Worm (Caenorhabditis elegans) whole organism, L4 larva: ENCODE results near the gene R148.8.

Experiments used
- F37D6.2 ChIP-seq: sonication (generic microtip); optimal IDR thresholded peaks from 2 replicates; lab custom pipeline; 2016; ENCODE audit warnings: mild to moderate bottlenecking, missing genetic modification characterization, missing compliant biosample characterization
- F44E2.7 ChIP-seq: fragments of 200-800 bp; sonication (Bioruptor generic); IDR thresholded peaks from 2 replicates; pipeline ENCODE4 v2.1.2; 2022; ENCODE audit warnings: missing genetic modification characterization, missing compliant biosample characterization
- Y75B8A.6 ChIP-seq: fragments of 200-800 bp; sonication (Bioruptor generic); IDR thresholded peaks from 2 replicates; pipeline ENCODE4 v1.3.6; 2022; ENCODE audit warnings: missing genetic modification reagents, missing genetic modification characterization, missing compliant biosample characterization
- ZK337.2 ChIP-seq: fragments of 200-800 bp; sonication (Bioruptor generic); IDR thresholded peaks from 2 replicates; pipeline ENCODE4 v1.3.6; 2022; ENCODE audit warnings: missing genetic modification reagents, missing genetic modification characterization, missing compliant biosample characterization
- ZK546.5 ChIP-seq, 2 experiments: sonication (generic microtip); optimal IDR thresholded peaks; 2 replicates each; lab custom pipeline; 2017; ENCODE audit warnings: missing biosample characterization in 2 of 2, missing genetic modification characterization in 2 of 2
- arid-1 ChIP-seq: fragments of 200-800 bp; sonication (Bioruptor generic); conservative IDR thresholded peaks from 2 replicates; pipeline ENCODE4 v1.3.6; 2022; ENCODE audit warnings: missing genetic modification reagents, missing genetic modification characterization, missing compliant biosample characterization
- attf-4 ChIP-seq: sonication (generic microtip); optimal IDR thresholded peaks from 3 replicates; lab custom pipeline; 2017; ENCODE audit warnings: missing biosample characterization, missing genetic modification characterization
- ceh-20 ChIP-seq: fragments of 200-800 bp; sonication (Bioruptor generic); IDR thresholded peaks from 2 replicates; pipeline ENCODE4 v1.3.6; 2022; ENCODE audit warnings: missing genetic modification reagents, missing genetic modification characterization, missing compliant biosample characterization
- ceh-44 ChIP-seq: fragments of 200-800 bp; sonication (Bioruptor generic); IDR thresholded peaks from 2 replicates; pipeline ENCODE4 v1.3.6; 2022; ENCODE audit warnings: missing genetic modification reagents, missing genetic modification characterization, missing compliant biosample characterization
- ceh-62 ChIP-seq: sonication (generic microtip); optimal IDR thresholded peaks from 2 replicates; lab custom pipeline; 2017; ENCODE audit warnings: missing biosample characterization, missing genetic modification characterization
- ctbp-1 ChIP-seq: fragments of 200-800 bp; sonication (Bioruptor generic); IDR thresholded peaks from 2 replicates; pipeline ENCODE4 v1.3.6; 2022; ENCODE audit warnings: missing genetic modification reagents, missing genetic modification characterization, missing compliant biosample characterization
- daf-16 ChIP-seq, 3 experiments: sonication (generic microtip); optimal IDR thresholded peaks; 2 replicates each; lab custom pipeline; 2016 to 2017; ENCODE audit warnings: missing genetic modification characterization in 3 of 3, missing genetic modification reagents in 3 of 3, mild to moderate bottlenecking in 2 of 3, missing compliant biosample characterization in 2 of 3, missing biosample characterization in 1 of 3, moderate library complexity in 1 of 3
- hlh-11 ChIP-seq: fragments of 200-800 bp; sonication (Bioruptor generic); optimal IDR thresholded peaks from 2 replicates; lab custom pipeline; 2018; ENCODE audit warnings: mild to moderate bottlenecking, missing genetic modification characterization, missing compliant biosample characterization
- hlh-30 ChIP-seq: sonication (generic microtip); optimal IDR thresholded peaks from 2 replicates; lab custom pipeline; 2017; ENCODE audit warnings: antibody characterized with exemption, mild to moderate bottlenecking, missing genetic modification characterization, missing compliant biosample characterization; ENCODE audit not compliant: insufficient read depth
- hmg-1.1 ChIP-seq: fragments of 200-800 bp; sonication (Bioruptor generic); IDR thresholded peaks from 2 replicates; pipeline ENCODE4 v1.3.6; 2022; ENCODE audit warnings: missing genetic modification reagents, missing genetic modification characterization, missing compliant biosample characterization
- lin-29 ChIP-seq: fragments of 200-800 bp; sonication (Bioruptor generic); IDR thresholded peaks from 2 replicates; pipeline ENCODE4 v1.3.6; 2022; ENCODE audit warnings: missing genetic modification reagents, missing genetic modification characterization, missing compliant biosample characterization
- lin-38 ChIP-seq: fragments of 200-800 bp; sonication (Bioruptor generic); IDR thresholded peaks from 2 replicates; pipeline ENCODE4 v1.3.6; 2022; ENCODE audit warnings: missing genetic modification reagents, missing genetic modification characterization, missing compliant biosample characterization
- lir-3 ChIP-seq: sonication (generic microtip); optimal IDR thresholded peaks from 2 replicates; lab custom pipeline; 2016; ENCODE audit warnings: mild to moderate bottlenecking, missing genetic modification characterization, missing compliant biosample characterization
- lsy-2 ChIP-seq, 2 experiments: fragments of 150-350 bp in 1 of 2; sonication (generic microtip) in 1 of 2; optimal IDR thresholded peaks; 2 replicates each; lab custom pipeline; 2014 to 2017; ENCODE audit warnings: missing biosample characterization in 2 of 2, missing genetic modification characterization in 2 of 2
- madf-5 ChIP-seq, 2 experiments: fragments of 200-800 bp; sonication (Bioruptor generic); IDR thresholded peaks; 2 replicates each; pipeline ENCODE4 v1.3.6; 2022; ENCODE audit warnings: missing compliant biosample characterization in 2 of 2, missing genetic modification characterization in 2 of 2
- mes-2 ChIP-seq: sonication (generic microtip); optimal IDR thresholded peaks from 2 replicates; lab custom pipeline; 2016; ENCODE audit warnings: missing genotype, mild to moderate bottlenecking, missing genetic modification characterization, missing compliant biosample characterization; ENCODE audit not compliant: poor library complexity, severe bottlenecking
- nhr-11 ChIP-seq: fragments of 150-350 bp; optimal IDR thresholded peaks from 2 replicates; lab custom pipeline; 2014; ENCODE audit warnings: missing biosample characterization, missing genetic modification characterization
- nhr-237 ChIP-seq: sonication (generic microtip); optimal IDR thresholded peaks from 2 replicates; lab custom pipeline; 2017; ENCODE audit warnings: missing biosample characterization, missing genetic modification characterization
- nhr-28 ChIP-seq: fragments of 150-350 bp; optimal IDR thresholded peaks from 2 replicates; lab custom pipeline; 2014; ENCODE audit warnings: missing biosample characterization, missing genetic modification characterization
- nhr-41 ChIP-seq: fragments of 200-800 bp; sonication (Bioruptor generic); IDR thresholded peaks from 2 replicates; pipeline ENCODE4 v1.3.6; 2022; ENCODE audit warnings: missing genetic modification reagents, missing genetic modification characterization, missing compliant biosample characterization
- nhr-77 ChIP-seq: fragments of 150-350 bp; optimal IDR thresholded peaks from 2 replicates; lab custom pipeline; 2014; ENCODE audit warnings: missing biosample characterization, missing genetic modification characterization
- php-3 ChIP-seq: fragments of 200-800 bp; sonication (Bioruptor generic); IDR thresholded peaks from 2 replicates; pipeline ENCODE4 v1.3.6; 2022; ENCODE audit warnings: missing genetic modification reagents, missing genetic modification characterization, missing compliant biosample characterization
- rbr-2 ChIP-seq: sonication (generic microtip); optimal IDR thresholded peaks from 2 replicates; lab custom pipeline; 2016; ENCODE audit warnings: missing genotype, missing genetic modification characterization, missing compliant biosample characterization
- snpc-4 ChIP-seq: fragments of 150-350 bp; optimal IDR thresholded peaks from 2 replicates; lab custom pipeline; 2014; ENCODE audit warnings: missing biosample characterization, missing genetic modification characterization
- spr-3 ChIP-seq: fragments of 200-800 bp; sonication (Bioruptor generic); optimal IDR thresholded peaks from 2 replicates; lab custom pipeline; 2018; ENCODE audit warnings: mild to moderate bottlenecking, missing genetic modification characterization, missing compliant biosample characterization
- tra-1 ChIP-seq: fragments of 200-800 bp; sonication (Bioruptor generic); IDR thresholded peaks from 2 replicates; pipeline ENCODE4 v1.3.6; 2022; ENCODE audit warnings: missing genetic modification reagents, missing genetic modification characterization, missing compliant biosample characterization
- unc-62 ChIP-seq, 3 experiments: fragments of 150-350 bp in 1 of 3; sonication (generic microtip); optimal IDR thresholded peaks in 2 of 3; peaks in 1 of 3; 1 replicate in 1 of 3; 2 replicates in 2 of 3; lab custom pipeline; 2014 to 2017; ENCODE audit warnings: missing biosample characterization in 3 of 3, missing genetic modification characterization in 3 of 3, missing genetic modification reagents in 3 of 3, missing genotype in 1 of 3
- zag-1 ChIP-seq: fragments of 150-350 bp; optimal IDR thresholded peaks from 2 replicates; lab custom pipeline; 2014; ENCODE audit warnings: missing biosample characterization, missing genetic modification characterization
- zip-11 ChIP-seq: fragments of 200-800 bp; sonication (Bioruptor generic); IDR thresholded peaks from 2 replicates; pipeline ENCODE4 v1.3.6; 2022; ENCODE audit warnings: missing genetic modification characterization, missing compliant biosample characterization
- zip-2 ChIP-seq: fragments of 150-350 bp; optimal IDR thresholded peaks from 2 replicates; lab custom pipeline; 2014; ENCODE audit warnings: missing biosample characterization, missing genetic modification characterization
- ztf-7 ChIP-seq: fragments of 150-350 bp; optimal IDR thresholded peaks from 2 replicates; lab custom pipeline; 2014; ENCODE audit warnings: missing biosample characterization, missing genetic modification characterization

R148.8 gene

DNA sequence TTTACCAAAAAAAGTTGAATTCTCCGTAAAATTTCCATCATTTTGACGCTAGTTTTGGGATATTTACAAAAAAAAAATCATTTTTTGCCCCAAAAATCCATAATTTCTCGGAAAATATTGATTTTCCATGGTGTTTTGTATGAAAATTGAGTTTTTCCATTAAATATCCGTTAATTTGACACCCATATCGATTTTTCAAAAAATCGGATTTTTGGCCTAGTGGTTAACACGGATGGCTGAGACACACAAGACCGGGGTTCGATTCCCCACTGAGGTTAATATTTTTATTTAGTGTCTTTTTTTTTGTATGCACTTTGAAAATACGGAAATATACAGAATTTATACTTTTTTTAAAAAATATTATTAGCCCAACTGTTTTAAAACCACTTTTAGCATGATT, 6.1 kb upstream of the R148.8 start:
- TF ChIP-seq zip-11 (GFP tag; lab: Robert Waterston, UW) (no peak), zag-1 (no peak), lsy-2 (tag; optimal IDR thresholded peaks at IDR 0.05; lab: Kevin White, UChicago) (no peak)
- TF ChIP-seq, all 104 proteins: peak for 0

DNA sequence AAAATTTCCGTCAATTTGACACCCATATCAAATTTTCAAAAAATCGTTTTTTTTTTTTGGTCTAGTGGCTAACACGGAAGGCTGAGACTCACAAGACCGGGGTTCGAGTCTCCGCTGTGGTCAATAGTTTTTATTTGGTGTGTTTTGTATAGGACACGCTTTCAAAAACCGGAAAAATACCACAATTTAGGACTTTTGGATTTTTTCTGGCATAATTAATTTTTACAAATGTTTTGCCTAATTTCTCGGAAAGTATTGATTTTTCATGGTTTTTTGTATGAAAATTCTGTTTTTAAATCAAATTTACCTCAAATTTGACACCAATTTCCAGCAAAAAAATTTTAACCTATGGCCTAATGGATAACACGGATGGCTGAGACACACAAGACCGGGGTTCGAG, 5.3 kb upstream of the R148.8 start, which contains the start of gene mks-1:
mks-1 (plus strand) TSS at position 301 of the 400 bp plus-strand sequence.
- TF ChIP-seq hmg-1.1 (GFP tag; lab: Robert Waterston, UW), result no peak
- no peak for TF ChIP-seq attf-4 (tag; lab: Kevin White, UChicago)
- TF ChIP-seq nhr-237 (tag; lab: Kevin White, UChicago), result no peak
- no peak for TF ChIP-seq arid-1
- no peak for TF ChIP-seq ZK337.2 (GFP tag; lab: Robert Waterston, UW)
- no peak for TF ChIP-seq snpc-4 (tag; lab: Kevin White, UChicago)
- TF ChIP-seq ZK546.5 (tag; optimal IDR thresholded peaks at IDR 0.05; lab: Kevin White, UChicago), result no peak
- no peak for TF ChIP-seq ceh-20 (GFP tag; lab: Robert Waterston, UW)
- no peak for TF ChIP-seq ceh-62
- TF ChIP-seq php-3, result no peak
- no peak for TF ChIP-seq mes-2 (tag; lab: Kevin White, UChicago)
- TF ChIP-seq daf-16 (GFP tag; optimal IDR thresholded peaks at IDR 0.05; lab: Kevin White, UChicago), result no peak
- TF ChIP-seq daf-16 (tag; optimal IDR thresholded peaks at IDR 0.05; lab: Kevin White, UChicago), result no peak
- TF ChIP-seq, all 104 proteins: peak for 0

DNA sequence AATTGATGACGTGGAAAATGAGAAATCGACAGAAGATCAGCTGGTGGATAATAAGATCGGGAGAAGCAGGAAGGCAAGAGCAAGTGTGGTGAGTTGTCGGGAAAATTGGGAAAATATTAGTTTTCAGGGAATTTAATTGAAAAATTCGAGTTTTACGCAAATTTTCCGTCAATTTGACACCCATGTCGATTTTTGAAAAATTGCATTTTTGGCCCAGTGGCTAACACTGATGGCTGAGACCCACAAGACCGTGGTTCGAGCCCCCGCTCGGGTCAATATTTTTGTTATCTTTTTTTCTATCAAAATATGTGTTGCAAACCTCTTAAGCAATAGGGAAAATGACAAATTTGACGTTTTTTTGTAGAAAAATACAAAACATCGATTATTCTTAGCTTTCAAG, 2.7 kb upstream of the R148.8 start:
- no peak for TF ChIP-seq unc-62 (GFP tag; optimal IDR thresholded peaks at IDR 0.05 in 1 of 2; lab: Kevin White, UChicago)
- TF ChIP-seq unc-62 (tag; optimal IDR thresholded peaks at IDR 0.05; lab: Kevin White, UChicago), result no peak
- TF ChIP-seq nhr-28 (tag; lab: Kevin White, UChicago), result no peak
- no peak for TF ChIP-seq lin-29 (GFP tag; lab: Robert Waterston, UW)
- TF ChIP-seq ceh-20 (GFP tag; lab: Robert Waterston, UW), result no peak
- no peak for TF ChIP-seq hlh-11 (tag; lab: Kevin White, UChicago)
- no peak for TF ChIP-seq spr-3
- no peak for TF ChIP-seq nhr-41 (GFP tag; lab: Robert Waterston, UW)
- TF ChIP-seq ceh-44 (GFP tag; lab: Robert Waterston, UW), result no peak
- TF ChIP-seq zip-2 (tag; lab: Kevin White, UChicago), result no peak
- TF ChIP-seq ceh-62, result no peak
- no peak for TF ChIP-seq lsy-2 (tag; optimal IDR thresholded peaks at IDR 0.05; lab: Kevin White, UChicago)
- no peak for TF ChIP-seq ctbp-1
- no peak for TF ChIP-seq F37D6.2 (tag; lab: Kevin White, UChicago)
- TF ChIP-seq zag-1, result no peak
- no peak for TF ChIP-seq F44E2.7 (GFP tag; lab: Robert Waterston, UW)
- no peak for TF ChIP-seq ztf-7 (tag; lab: Kevin White, UChicago)
- TF ChIP-seq madf-5 (GFP tag; IDR thresholded peaks at IDR 0.05; lab: Robert Waterston, UW), result no peak
- no peak for TF ChIP-seq Y75B8A.6
- no peak for TF ChIP-seq hlh-30 (tag; lab: Kevin White, UChicago)

DNA sequence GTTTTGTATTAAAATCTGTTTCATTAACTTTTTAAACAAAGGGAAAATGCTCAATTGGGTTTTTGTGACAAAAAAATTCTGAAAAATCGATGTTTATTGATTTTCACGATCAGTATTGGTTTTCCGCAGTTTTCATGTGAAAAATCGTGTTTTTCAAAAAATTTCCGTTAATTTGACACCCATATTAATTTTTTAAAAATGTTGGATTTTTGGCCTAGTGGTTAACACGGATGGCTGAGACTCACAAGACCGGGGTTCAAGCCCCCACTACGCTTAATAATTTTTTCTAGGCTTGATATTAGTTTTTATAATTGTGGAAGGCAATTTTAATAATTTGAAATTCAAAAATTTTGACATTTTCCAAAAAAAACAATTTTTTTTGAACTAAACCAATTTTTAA, 635 bp upstream of the R148.8 start:
- TF ChIP-seq rbr-2, result no peak
- TF ChIP-seq nhr-41 (GFP tag; lab: Robert Waterston, UW), result no peak
- TF ChIP-seq lir-3, result no peak
- TF ChIP-seq nhr-77 (tag; lab: Kevin White, UChicago), result no peak
- no peak for TF ChIP-seq nhr-11 (tag; lab: Kevin White, UChicago)
- peak; percentile 17; the same call in 1 of the 2 replicates for TF ChIP-seq lin-38 (GFP tag; lab: Robert Waterston, UW)
- no peak for TF ChIP-seq tra-1 (GFP tag; lab: Robert Waterston, UW)
- TF ChIP-seq ceh-44 (GFP tag; lab: Robert Waterston, UW), result no peak
